Fruit fly (Drosophila melanogaster): Measurements from ENCODE around the gene CG12213.

dm6 chr3R:11991538-11992164, 24.2 kb upstream of the CG12213 start:
- no peak for TF ChIP-seq Eip93F (GFP tag; optimal IDR thresholded peaks at IDR 0.05)
- no peak for TF ChIP-seq net (GFP tag; optimal IDR thresholded peaks at IDR 0.05)
- no peak for TF ChIP-seq CG1621 (tag; optimal IDR thresholded peaks at IDR 0.05)
- TF ChIP-seq vri (GFP tag; optimal IDR thresholded peaks at IDR 0.05), result no peak
- TF ChIP-seq Gug (GFP tag; IDR thresholded peaks at IDR 0.05), result no peak
- TF ChIP-seq lz (GFP tag; optimal IDR thresholded peaks at IDR 0.05), result no peak
- TF ChIP-seq CG8119 (GFP tag; IDR thresholded peaks at IDR 0.05), result no peak
- TF ChIP-seq Met (GFP tag; optimal IDR thresholded peaks at IDR 0.05), result no peak
- no peak for TF ChIP-seq topi (GFP tag; optimal IDR thresholded peaks at IDR 0.05)
- no peak for TF ChIP-seq CG8632 (GFP tag; optimal IDR thresholded peaks at IDR 0.05)
- peak; percentile 10 for TF ChIP-seq Blimp-1 (GFP tag; optimal IDR thresholded peaks at IDR 0.05)
- TF ChIP-seq CG11902 (GFP tag; optimal IDR thresholded peaks at IDR 0.05), result no peak

Data from whole organism, prepupa.